Fruit fly (Drosophila melanogaster): ENCODE data around the gene rhea.

DNA sequence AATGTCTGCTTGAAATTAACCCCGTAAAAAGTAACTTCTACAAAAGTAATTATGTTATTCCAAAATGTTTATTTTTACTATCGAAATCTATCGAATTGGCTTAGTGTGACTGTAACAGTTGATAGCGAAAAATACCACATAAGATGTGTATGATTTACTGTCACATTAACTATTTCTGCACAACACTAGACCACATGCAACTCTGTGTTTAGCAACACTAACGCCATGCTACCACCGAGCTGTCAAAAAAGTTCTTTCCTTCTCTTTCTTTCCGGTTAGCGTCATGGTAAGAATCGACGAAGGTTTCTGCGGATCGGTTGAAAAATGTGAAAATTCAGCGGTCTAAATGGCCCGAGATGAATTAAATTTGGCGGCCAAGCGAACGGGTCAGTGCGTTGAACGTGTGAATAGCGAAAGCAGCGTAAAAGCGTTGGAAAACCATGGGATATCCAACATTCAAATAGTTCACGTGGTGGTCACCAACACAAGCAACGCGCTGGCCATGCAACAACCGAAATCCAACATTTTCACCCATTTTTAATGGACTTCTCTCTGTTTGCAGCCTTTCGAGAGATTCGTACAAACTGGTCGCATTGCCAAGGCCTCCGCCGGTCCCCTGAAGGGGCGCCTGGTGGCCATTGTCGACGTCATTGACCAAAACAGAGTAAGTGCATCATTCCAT lies 56.1 kb downstream of the rhea start, which contains the start of the genes Nelf-E and RpL14:
- TF ChIP-seq Sox102F (GFP tag; optimal IDR thresholded peaks at IDR 0.05), result peak; percentile 92
- peak; percentile 88 for TF ChIP-seq CG34406 (GFP tag; optimal IDR thresholded peaks at IDR 0.05)
- TF ChIP-seq Ets96B (tag; optimal IDR thresholded peaks at IDR 0.05), result peak; percentile 61
- TF ChIP-seq fkh (GFP tag; optimal IDR thresholded peaks at IDR 0.05), result peak; percentile 93
- TF ChIP-seq CG3032 (tag; optimal IDR thresholded peaks at IDR 0.05), result peak; percentile 83
- no peak for TF ChIP-seq OdsH (GFP tag; optimal IDR thresholded peaks at IDR 0.05)
- peak; percentile 88 for TF ChIP-seq net (GFP tag; optimal IDR thresholded peaks at IDR 0.05)
- peak; percentile 84 for TF ChIP-seq Sox14 (GFP tag; optimal IDR thresholded peaks at IDR 0.05)
- peak; percentile 78 for TF ChIP-seq CG16779 (tag; optimal IDR thresholded peaks at IDR 0.05)
- TF ChIP-seq Sox15 (GFP tag; optimal IDR thresholded peaks at IDR 0.05), result peak; percentile 64
